Fruit fly (Drosophila melanogaster) whole organism, embryonic: ENCODE measurements around the gene Sur-8.

Source experiments
- Asciz ChIP-seq: fragments of 200-800 bp; sonication (Bioruptor generic); optimal IDR thresholded peaks from 2 replicates; lab custom pipeline; 2017; ENCODE audit warnings: missing biosample characterization, mild to moderate bottlenecking, missing genetic modification characterization, missing genetic modification reagents
- CG11560 ChIP-seq: fragments of 200-800 bp; sonication (Bioruptor generic); IDR thresholded peaks from 3 replicates; pipeline ENCODE4 v1.3.6; 2022; ENCODE audit warnings: missing biosample characterization, missing genetic modification characterization
- CG12942 ChIP-seq: fragments of 200-800 bp; sonication (Bioruptor generic); optimal IDR thresholded peaks from 3 replicates; lab custom pipeline; 2016; ENCODE audit warnings: missing biosample characterization, missing genetic modification characterization
- CG14441 ChIP-seq: fragments of 200-800 bp; sonication (Bioruptor generic); IDR thresholded peaks from 2 replicates; pipeline ENCODE4 v1.3.6; 2022; ENCODE audit warnings: missing biosample characterization, missing genetic modification characterization
- CG17568 ChIP-seq: fragments of 200-800 bp; sonication (Bioruptor generic); optimal IDR thresholded peaks from 2 replicates; lab custom pipeline; 2018; ENCODE audit warnings: missing biosample characterization, mild to moderate bottlenecking, missing genetic modification characterization, moderate library complexity
- CG33557 ChIP-seq: fragments of 200-800 bp; sonication (Bioruptor generic); optimal IDR thresholded peaks from 2 replicates; lab custom pipeline; 2019; ENCODE audit warnings: missing biosample characterization, mild to moderate bottlenecking, missing genetic modification characterization, moderate library complexity
- CG34376 ChIP-seq: fragments of 200-800 bp; sonication (Bioruptor generic); optimal IDR thresholded peaks from 2 replicates; lab custom pipeline; 2018; ENCODE audit warnings: missing biosample characterization, mild to moderate bottlenecking, missing genetic modification characterization
- CG4328 ChIP-seq: fragments of 200-800 bp; sonication (Bioruptor generic); optimal IDR thresholded peaks from 3 replicates; lab custom pipeline; 2017; ENCODE audit warnings: missing biosample characterization, missing genetic modification reagents, missing genetic modification characterization
- CG6175 ChIP-seq: fragments of 200-800 bp; sonication (Bioruptor generic); IDR thresholded peaks from 3 replicates; pipeline ENCODE4 v1.3.6; 2022; ENCODE audit warnings: missing biosample characterization, missing genetic modification characterization
- CG6272 ChIP-seq: fragments of 200-800 bp; sonication (Bioruptor generic); IDR thresholded peaks from 2 replicates; pipeline ENCODE4 v1.3.6; 2022; ENCODE audit warnings: missing biosample characterization, missing genetic modification characterization
- CG6791 ChIP-seq: fragments of 200-800 bp; sonication (Bioruptor generic); IDR thresholded peaks from 3 replicates; pipeline ENCODE4 v1.3.6; 2022; ENCODE audit warnings: missing biosample characterization, missing genetic modification characterization; ENCODE audit not compliant: partially characterized antibody
- CG6854 ChIP-seq: fragments of 200-800 bp; sonication (Bioruptor generic); optimal IDR thresholded peaks from 3 replicates; lab custom pipeline; 2017; ENCODE audit warnings: missing biosample characterization, mild to moderate bottlenecking, missing genetic modification characterization
- CG7839 ChIP-seq: fragments of 200-800 bp; sonication (Bioruptor generic); optimal IDR thresholded peaks from 3 replicates; lab custom pipeline; 2018; ENCODE audit warnings: missing biosample characterization, mild to moderate bottlenecking, missing genetic modification characterization, moderate library complexity
- CG8281 ChIP-seq: fragments of 200-800 bp; sonication (Bioruptor generic); optimal IDR thresholded peaks from 2 replicates; lab custom pipeline; 2018; ENCODE audit warnings: missing biosample characterization, mild to moderate bottlenecking, missing genetic modification characterization, moderate library complexity
- CG8290 ChIP-seq, 3 experiments: fragments of 200-800 bp; sonication (Bioruptor generic); optimal IDR thresholded peaks; 2 replicates each; lab custom pipeline; 2016 to 2019; ENCODE audit warnings: missing biosample characterization in 3 of 3, missing genetic modification characterization in 3 of 3, mild to moderate bottlenecking in 2 of 3, moderate library complexity in 1 of 3
- CG8359 ChIP-seq: fragments of 200-800 bp; sonication (Bioruptor generic); optimal IDR thresholded peaks from 2 replicates; lab custom pipeline; 2017; ENCODE audit warnings: missing biosample characterization, mild to moderate bottlenecking, missing genetic modification characterization, borderline replicate concordance
- CG8388 ChIP-seq: fragments of 200-800 bp; sonication (Bioruptor generic); optimal IDR thresholded peaks from 2 replicates; lab custom pipeline; 2019; ENCODE audit warnings: missing biosample characterization, mild to moderate bottlenecking, missing genetic modification characterization, moderate library complexity
- CG9817 ChIP-seq: fragments of 200-800 bp; sonication (Bioruptor generic); optimal IDR thresholded peaks from 2 replicates; lab custom pipeline; 2018; ENCODE audit warnings: missing biosample characterization, mild to moderate bottlenecking, missing genetic modification characterization, moderate library complexity
- CG9876 ChIP-seq: fragments of 200-800 bp; sonication (Bioruptor generic); optimal IDR thresholded peaks from 2 replicates; lab custom pipeline; 2016; ENCODE audit warnings: missing biosample characterization, missing genetic modification characterization
- Deaf1 ChIP-seq: fragments of 200-800 bp; optimal IDR thresholded peaks from 3 replicates; lab custom pipeline; 2019; ENCODE audit warnings: missing biosample characterization, mild to moderate bottlenecking, missing genetic modification characterization, moderate library complexity
- Doc2 ChIP-seq: fragments of 200-800 bp; sonication (Bioruptor generic); IDR thresholded peaks from 2 replicates; pipeline ENCODE4 v1.3.6; 2022; ENCODE audit warnings: missing biosample characterization, missing genetic modification characterization
- HLH54F ChIP-seq: fragments of 200-800 bp; sonication (Bioruptor generic); optimal IDR thresholded peaks from 3 replicates; lab custom pipeline; 2016; ENCODE audit warnings: missing biosample characterization, missing genetic modification characterization
- HmgD ChIP-seq: fragments of 200-800 bp; sonication (Bioruptor generic); optimal IDR thresholded peaks from 3 replicates; lab custom pipeline; 2016; ENCODE audit warnings: missing biosample characterization, missing genetic modification characterization
- HmgZ ChIP-seq: fragments of 200-800 bp; sonication (Bioruptor generic); optimal IDR thresholded peaks from 2 replicates; lab custom pipeline; 2018; ENCODE audit warnings: missing biosample characterization, mild to moderate bottlenecking, missing genetic modification characterization
- Hmx ChIP-seq: fragments of 200-800 bp; sonication (Bioruptor generic); optimal IDR thresholded peaks from 2 replicates; lab custom pipeline; 2016; ENCODE audit warnings: missing biosample characterization, missing genetic modification characterization
- Lpt ChIP-seq: fragments of >200 bp; optimal IDR thresholded peaks from 2 replicates; lab custom pipeline; 2018; ENCODE audit warnings: missing biosample characterization, missing genetic modification characterization
- MBD-R2 ChIP-seq: fragments of 200-800 bp; sonication (Bioruptor generic); IDR thresholded peaks from 2 replicates; pipeline ENCODE4 v1.3.6; 2022; ENCODE audit warnings: missing biosample characterization, missing genetic modification characterization
- Nf-YB ChIP-seq: fragments of 200-800 bp; sonication (Bioruptor generic); optimal IDR thresholded peaks from 3 replicates; lab custom pipeline; 2019; ENCODE audit warnings: missing biosample characterization, mild to moderate bottlenecking, missing genetic modification characterization, moderate library complexity
- Opbp ChIP-seq: fragments of 200-800 bp; sonication (Bioruptor generic); IDR thresholded peaks from 3 replicates; pipeline ENCODE4 v1.3.6; 2022; ENCODE audit warnings: missing biosample characterization, missing genetic modification characterization; ENCODE audit not compliant: partially characterized antibody
- Poxn ChIP-seq: fragments of 200-800 bp; sonication (Bioruptor generic); IDR thresholded peaks from 2 replicates; pipeline ENCODE4 v1.3.6; 2022; ENCODE audit warnings: missing biosample characterization, missing genetic modification characterization
- caup ChIP-seq: fragments of 200-800 bp; sonication (Bioruptor generic); optimal IDR thresholded peaks from 3 replicates; lab custom pipeline; 2017; ENCODE audit warnings: missing biosample characterization, mild to moderate bottlenecking, missing genetic modification characterization, moderate library complexity; ENCODE audit not compliant: severe bottlenecking
- chm ChIP-seq: fragments of 200-800 bp; sonication (Bioruptor generic); IDR thresholded peaks from 2 replicates; pipeline ENCODE4 v1.3.6; 2022; ENCODE audit warnings: missing biosample characterization, missing genetic modification characterization
- chn ChIP-seq: fragments of 200-800 bp; sonication (Bioruptor generic); optimal IDR thresholded peaks from 2 replicates; lab custom pipeline; 2016; ENCODE audit warnings: missing biosample characterization, missing genetic modification characterization
- dati ChIP-seq: fragments of 200-800 bp; sonication (Bioruptor generic); IDR thresholded peaks from 2 replicates; pipeline ENCODE4 v1.3.6; 2022; ENCODE audit warnings: missing biosample characterization, missing genetic modification characterization
- dm ChIP-seq: fragments of 200-800 bp; sonication (Bioruptor generic); optimal IDR thresholded peaks from 3 replicates; lab custom pipeline; 2016; ENCODE audit warnings: missing biosample characterization, missing genetic modification characterization
- dmrt99B ChIP-seq: fragments of 200-800 bp; sonication (Bioruptor generic); optimal IDR thresholded peaks from 2 replicates; lab custom pipeline; 2018; ENCODE audit warnings: missing biosample characterization, mild to moderate bottlenecking, missing genetic modification characterization, moderate library complexity
- ewg ChIP-seq: fragments of 200-800 bp; sonication (Bioruptor generic); optimal IDR thresholded peaks from 3 replicates; lab custom pipeline; 2017; ENCODE audit warnings: mild to moderate bottlenecking, missing biosample characterization, missing genetic modification reagents, missing genetic modification characterization
- fu2 ChIP-seq: fragments of 200-800 bp; sonication (Bioruptor generic); optimal IDR thresholded peaks from 2 replicates; lab custom pipeline; 2016; ENCODE audit warnings: missing biosample characterization, missing genetic modification characterization
- grau ChIP-seq: fragments of 200-800 bp; optimal IDR thresholded peaks from 3 replicates; lab custom pipeline; 2019; ENCODE audit warnings: missing biosample characterization, mild to moderate bottlenecking, missing genetic modification characterization, moderate library complexity
- gro ChIP-seq: fragments of 200-800 bp; sonication (Bioruptor generic); optimal IDR thresholded peaks from 2 replicates; lab custom pipeline; 2016; ENCODE audit warnings: missing biosample characterization, missing genetic modification characterization
- hb ChIP-seq: fragments of 200-800 bp; sonication (Bioruptor generic); IDR thresholded peaks from 3 replicates; pipeline ENCODE4 v1.3.6; 2022; ENCODE audit warnings: missing biosample characterization, missing genetic modification characterization; ENCODE audit not compliant: partially characterized antibody
- luna ChIP-seq: fragments of 200-800 bp; sonication (Bioruptor generic); optimal IDR thresholded peaks from 2 replicates; lab custom pipeline; 2016; ENCODE audit warnings: missing biosample characterization, missing genetic modification characterization
- maf-S ChIP-seq: fragments of 200-800 bp; sonication (Bioruptor generic); optimal IDR thresholded peaks from 2 replicates; lab custom pipeline; 2016; ENCODE audit warnings: missing biosample characterization, missing genetic modification characterization
- pho ChIP-seq: fragments of 200-800 bp; sonication (Bioruptor generic); optimal IDR thresholded peaks from 2 replicates; lab custom pipeline; 2016; ENCODE audit warnings: missing biosample characterization, missing genetic modification characterization
- sim ChIP-seq: fragments of 200-800 bp; sonication (Bioruptor generic); IDR thresholded peaks from 2 replicates; pipeline ENCODE4 v1.3.6; 2022; ENCODE audit warnings: missing biosample characterization, missing genetic modification characterization
- slbo ChIP-seq: fragments of 200-800 bp; sonication (Bioruptor generic); IDR thresholded peaks from 2 replicates; pipeline ENCODE4 v1.3.6; 2022; ENCODE audit warnings: missing biosample characterization, missing genetic modification characterization
- trh ChIP-seq: fragments of 200-800 bp; sonication (Bioruptor generic); optimal IDR thresholded peaks from 2 replicates; lab custom pipeline; 2016; ENCODE audit warnings: missing biosample characterization, missing genetic modification characterization
- tup ChIP-seq: fragments of 200-800 bp; sonication (Bioruptor generic); optimal IDR thresholded peaks from 2 replicates; lab custom pipeline; 2016; ENCODE audit warnings: missing biosample characterization, mild to moderate bottlenecking, missing genetic modification characterization, moderate library complexity
- zf30C ChIP-seq: fragments of 200-800 bp; sonication (Bioruptor generic); optimal IDR thresholded peaks from 3 replicates; lab custom pipeline; 2018; ENCODE audit warnings: missing biosample characterization, mild to moderate bottlenecking, missing genetic modification characterization

Gene Sur-8

DNA sequence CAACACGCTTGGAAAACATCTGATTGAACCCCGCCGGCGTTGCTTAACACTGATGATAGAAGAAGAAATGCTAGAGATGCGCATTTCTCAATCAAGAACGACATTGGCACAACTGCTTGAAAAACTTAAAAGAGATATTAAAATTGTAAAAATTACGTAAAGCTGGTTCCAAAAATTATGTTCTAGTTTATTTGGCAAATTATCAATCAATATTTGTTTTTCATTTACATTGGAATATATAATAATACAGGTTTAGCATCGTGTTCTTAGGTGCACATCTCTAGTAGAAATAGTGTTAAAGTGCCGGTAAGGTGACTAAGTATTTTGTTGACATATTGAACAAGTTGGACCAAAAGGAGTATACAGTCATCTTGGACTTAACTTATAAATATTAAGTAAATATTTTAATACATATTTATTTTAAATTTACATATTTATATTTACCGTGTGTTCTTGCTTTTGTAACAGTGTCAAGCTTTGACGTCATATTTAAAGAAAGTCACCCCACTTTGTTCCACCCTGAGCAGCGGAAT lies 10.9 kb downstream of the Sur-8 start, which contains the start of the genes Brf and sds22 (continued):
- TF ChIP-seq Asciz (GFP tag; lab: Kevin White, UChicago) (peak; percentile 86), hb (no peak), CG8281 (tag; lab: Kevin White, UChicago) (peak; percentile 85), CG11560 (tag; lab: Robert Waterston, UW) (peak; percentile 87), CG12942 (peak; percentile 95), chn (GFP tag; lab: Kevin White, UChicago) (peak; percentile 97), HLH54F (GFP tag; lab: Kevin White, UChicago) (peak; percentile 97), zf30C (GFP tag; lab: Kevin White, UChicago) (no peak), CG34376 (GFP tag; lab: Kevin White, UChicago) (peak; percentile 93), Poxn (peak; percentile 82), Nf-YB (GFP tag; lab: Kevin White, UChicago) (peak; percentile 79), fu2 (GFP tag; lab: Kevin White, UChicago) (peak; percentile 96), CG14441 (peak; percentile 91), Hmx (peak; percentile 90), CG6854 (peak; percentile 67), CG8388 (GFP tag; lab: Kevin White, UChicago) (peak; percentile 93), CG4328 (GFP tag; lab: Kevin White, UChicago) (peak; percentile 95), MBD-R2 (GFP tag; lab: Robert Waterston, UW) (peak; percentile 94), sim (GFP tag; lab: Robert Waterston, UW) (peak; percentile 73), CG8359 (GFP tag; lab: Kevin White, UChicago) (peak; percentile 80), ewg (GFP tag; lab: Kevin White, UChicago) (peak; percentile 87), CG8290 (GFP tag; optimal IDR thresholded peaks at IDR 0.05; lab: Kevin White, UChicago) (peak; percentile 96), CG8290 (tag; optimal IDR thresholded peaks at IDR 0.05; lab: Kevin White, UChicago) (peak; percentile 71 to 88), gro (GFP tag; lab: Kevin White, UChicago) (peak; percentile 96), grau (peak; percentile 95), caup (GFP tag; lab: Kevin White, UChicago) (peak; percentile 94), CG7839 (tag; lab: Kevin White, UChicago) (peak; percentile 96), Deaf1 (peak; percentile 75), Opbp (GFP tag; lab: Robert Waterston, UW) (peak; percentile 53; the same call in 1 of the 3 replicates), HmgZ (peak; percentile 97), dati (peak; percentile 77), tup (GFP tag; lab: Kevin White, UChicago) (peak; percentile 93), dm (GFP tag; lab: Kevin White, UChicago) (peak; percentile 95), pho (GFP tag; lab: Kevin White, UChicago) (peak; percentile 97), maf-S (GFP tag; lab: Kevin White, UChicago) (peak; percentile 96), chm (GFP tag; lab: Robert Waterston, UW) (peak; percentile 73), CG17568 (GFP tag; lab: Kevin White, UChicago) (peak; percentile 86), dmrt99B (tag; lab: Kevin White, UChicago) (peak; percentile 93), luna (GFP tag; lab: Kevin White, UChicago) (peak; percentile 93), CG9876 (GFP tag; lab: Kevin White, UChicago) (peak; percentile 87), Doc2 (GFP tag; lab: Robert Waterston, UW) (peak; percentile 72), CG6272 (GFP tag; lab: Robert Waterston, UW) (peak; percentile 96), CG6175 (GFP tag; lab: Robert Waterston, UW) (peak; percentile 84), slbo (GFP tag; lab: Robert Waterston, UW) (peak; percentile 96), CG9817 (tag; lab: Kevin White, UChicago) (peak; percentile 98), CG33557 (peak; percentile 95), Lpt (GFP tag; lab: Kevin White, UChicago) (no peak), HmgD (GFP tag; lab: Kevin White, UChicago) (peak; percentile 89), CG6791 (GFP tag; lab: Robert Waterston, UW) (0 out of 3 replicates have a peak, but pooled peaks have one; percentile 40), trh (GFP tag; lab: Kevin White, UChicago) (peak; percentile 93)
